Fruit fly (Drosophila melanogaster): Measurements from ENCODE around the gene CG13318.
A peak's percentile ranks its signal among the peaks of the same experiment; 100 is the strongest.

The CG13318 gene

DNA sequence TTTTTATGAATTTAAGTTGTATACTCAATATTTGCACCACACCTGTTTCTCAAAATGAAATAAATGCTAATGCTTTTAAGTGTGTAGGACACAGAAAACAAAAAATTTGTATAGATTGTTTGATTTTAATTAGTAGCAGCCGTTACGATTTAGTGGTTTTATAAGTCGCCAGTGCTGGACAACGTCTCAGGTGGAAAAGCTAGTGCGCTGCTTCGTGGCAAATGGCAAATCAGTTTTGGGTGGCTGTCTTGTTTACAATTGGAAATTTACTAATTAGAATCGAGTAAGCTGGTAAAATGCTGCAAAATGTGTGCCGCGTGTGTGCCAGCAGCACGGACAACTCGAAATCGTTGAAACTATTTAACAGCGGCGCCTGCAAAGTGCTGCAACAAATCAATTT, 45.9 kb downstream of the CG13318 start, which contains the start of gene CG8159 (continued):
- TF ChIP-seq Hr51 (GFP tag; optimal IDR thresholded peaks at IDR 0.05) (no peak), CG15601 (tag; optimal IDR thresholded peaks at IDR 0.05) (no peak), Ets97D (GFP tag; optimal IDR thresholded peaks at IDR 0.05) (peak; percentile 35), Atf3 (GFP tag; optimal IDR thresholded peaks at IDR 0.05) (no peak), stwl (tag; optimal IDR thresholded peaks at IDR 0.05) (peak; percentile 54), ftz-f1 (GFP tag; optimal IDR thresholded peaks at IDR 0.05) (no peak), trem (tag; optimal IDR thresholded peaks at IDR 0.05) (no peak), CG6272 (GFP tag; IDR thresholded peaks at IDR 0.05) (no peak), lov (optimal IDR thresholded peaks at IDR 0.05) (no peak), lov (GFP tag; IDR thresholded peaks at IDR 0.05) (no peak), CG30431 (GFP tag; optimal IDR thresholded peaks at IDR 0.05) (no peak), HLHmδ (GFP tag; optimal IDR thresholded peaks at IDR 0.05) (no peak), Pdp1 (GFP tag; optimal IDR thresholded peaks at IDR 0.05) (peak in 1 of 2 experiments; percentile 94), al (GFP tag; IDR thresholded peaks at IDR 0.05) (no peak), CG12104 (GFP tag; optimal IDR thresholded peaks at IDR 0.05) (no peak), wor (GFP tag; IDR thresholded peaks at IDR 0.05) (no peak), Antp (GFP tag; optimal IDR thresholded peaks at IDR 0.05) (no peak), Med (GFP tag) (peak; percentile 84), CG16779 (GFP tag; IDR thresholded peaks at IDR 0.05) (no peak), crp (GFP tag; optimal IDR thresholded peaks at IDR 0.05) (peak in 1 of 2 experiments; percentile 43), vvl (GFP tag; IDR thresholded peaks at IDR 0.05) (peak; percentile 34; the same call in 1 of the 2 replicates), CG6254 (GFP tag; optimal IDR thresholded peaks at IDR 0.05) (no peak), chm (GFP tag; IDR thresholded peaks at IDR 0.05) (no peak), prd (optimal IDR thresholded peaks at IDR 0.05) (no peak), prd (GFP tag; IDR thresholded peaks at IDR 0.05) (no peak), tna (GFP tag; IDR thresholded peaks at IDR 0.05; ENCODE audit: partially characterized antibody) (no peak), Oli (tag; optimal IDR thresholded peaks at IDR 0.05) (no peak), CG3163 (GFP tag; optimal IDR thresholded peaks at IDR 0.05) (no peak), klu (GFP tag; IDR thresholded peaks at IDR 0.05) (no peak), Lpt (GFP tag; optimal IDR thresholded peaks at IDR 0.05) (no peak), kni (GFP tag; optimal IDR thresholded peaks at IDR 0.05) (no peak), disco-r (GFP tag; optimal IDR thresholded peaks at IDR 0.05) (no peak), CG5953 (GFP tag; IDR thresholded peaks at IDR 0.05) (no peak), sens (GFP tag) (peak; percentile 47), bowl (GFP tag; IDR thresholded peaks at IDR 0.05) (no peak), CG6654 (GFP tag; optimal IDR thresholded peaks at IDR 0.05) (no peak), CG6854 (GFP tag; optimal IDR thresholded peaks at IDR 0.05) (no peak), ci (GFP tag; IDR thresholded peaks at IDR 0.05) (0 out of 3 replicates have a peak, but pooled peaks have one; percentile 9), Taf1 (GFP tag; IDR thresholded peaks at IDR 0.05) (no peak), Stat92E (GFP tag; optimal IDR thresholded peaks at IDR 0.05) (no peak), HLH3B (GFP tag; IDR thresholded peaks at IDR 0.05) (no peak), Bgb (GFP tag; IDR thresholded peaks at IDR 0.05; ENCODE audit: partially characterized antibody) (0 out of 2 replicates have a peak, but pooled peaks have one; percentile 6), CG7372 (GFP tag; IDR thresholded peaks at IDR 0.05) (no peak), fd64A (GFP tag; optimal IDR thresholded peaks at IDR 0.05) (no peak), CG9437 (GFP tag; optimal IDR thresholded peaks at IDR 0.05) (no peak), CG2120 (GFP tag; optimal IDR thresholded peaks at IDR 0.05) (peak; percentile 6), CG18599 (GFP tag; optimal IDR thresholded peaks at IDR 0.05) (no peak), CG12219 (GFP tag; optimal IDR thresholded peaks at IDR 0.05) (no peak), ind (GFP tag; optimal IDR thresholded peaks at IDR 0.05) (no peak), CG12942 (GFP tag; optimal IDR thresholded peaks at IDR 0.05) (no peak), ara (GFP tag; IDR thresholded peaks at IDR 0.05) (no peak), CG31388 (GFP tag; optimal IDR thresholded peaks at IDR 0.05) (no peak)

Data from whole organism, embryonic.